Fruit fly (Drosophila melanogaster) whole organism, embryonic: ENCODE measurements around the gene Mgat4b.

Source experiments
- Ada2b ChIP-seq: fragments of 200-800 bp; sonication (Bioruptor generic); IDR thresholded peaks from 2 replicates; pipeline ENCODE4 v1.3.6; 2022; ENCODE audit warnings: missing biosample characterization, missing genetic modification characterization
- CG10431 ChIP-seq: fragments of 200-800 bp; sonication (Bioruptor generic); optimal IDR thresholded peaks from 3 replicates; lab custom pipeline; 2018; ENCODE audit warnings: missing biosample characterization, mild to moderate bottlenecking, missing genetic modification characterization
- CG10543 ChIP-seq: fragments of 200-800 bp; sonication (Bioruptor generic); optimal IDR thresholded peaks from 3 replicates; lab custom pipeline; 2017; ENCODE audit warnings: missing biosample characterization, mild to moderate bottlenecking, missing genetic modification characterization, moderate library complexity
- CG11085 ChIP-seq: fragments of 200-800 bp; sonication (Bioruptor generic); IDR thresholded peaks from 2 replicates; pipeline ENCODE4 v1.3.6; 2022; ENCODE audit warnings: missing biosample characterization, missing genetic modification characterization
- CG12299 ChIP-seq: fragments of 200-800 bp; sonication (Bioruptor generic); optimal IDR thresholded peaks from 2 replicates; lab custom pipeline; 2018; ENCODE audit warnings: missing biosample characterization, mild to moderate bottlenecking, missing genetic modification characterization
- CG13123 ChIP-seq: fragments of 200-800 bp; sonication (Bioruptor generic); optimal IDR thresholded peaks from 2 replicates; lab custom pipeline; 2016; ENCODE audit warnings: missing biosample characterization, missing genetic modification characterization
- CG13775 ChIP-seq: fragments of 200-800 bp; sonication (Bioruptor generic); optimal IDR thresholded peaks from 3 replicates; lab custom pipeline; 2017; ENCODE audit warnings: missing biosample characterization, mild to moderate bottlenecking, missing genetic modification characterization
- CG13894 ChIP-seq: fragments of 200-800 bp; sonication (Bioruptor generic); optimal IDR thresholded peaks from 3 replicates; lab custom pipeline; 2018; ENCODE audit warnings: missing biosample characterization, mild to moderate bottlenecking, missing genetic modification characterization, moderate library complexity
- CG1832 ChIP-seq: fragments of 200-800 bp; sonication (Bioruptor generic); optimal IDR thresholded peaks from 2 replicates; lab custom pipeline; 2017; ENCODE audit warnings: missing biosample characterization, mild to moderate bottlenecking, missing genetic modification characterization, inconsistent platforms
- CG3847 ChIP-seq: fragments of 200-800 bp; sonication (Bioruptor generic); IDR thresholded peaks from 2 replicates; pipeline ENCODE4 v1.3.6; 2022; ENCODE audit warnings: missing biosample characterization, missing genetic modification characterization
- CG7745 ChIP-seq: fragments of 200-800 bp; sonication (Bioruptor generic); optimal IDR thresholded peaks from 2 replicates; lab custom pipeline; 2018; ENCODE audit warnings: missing biosample characterization, mild to moderate bottlenecking, missing genetic modification characterization, moderate library complexity
- CG7987 ChIP-seq: fragments of 200-800 bp; sonication (Bioruptor generic); optimal IDR thresholded peaks from 2 replicates; lab custom pipeline; 2018; ENCODE audit warnings: missing biosample characterization, mild to moderate bottlenecking, missing genetic modification characterization, moderate library complexity
- CrebB ChIP-seq: fragments of 200-800 bp; sonication (Bioruptor generic); optimal IDR thresholded peaks from 3 replicates; lab custom pipeline; 2018; ENCODE audit warnings: missing biosample characterization, mild to moderate bottlenecking, missing genetic modification characterization
- D ChIP-seq, 2 experiments: fragments of 200-800 bp in 1 of 2; fragments of >200 bp in 1 of 2; sonication (Bioruptor generic) in 1 of 2; optimal IDR thresholded peaks; 2 replicates in 1 of 2; 3 replicates in 1 of 2; lab custom pipeline; 2017; ENCODE audit warnings: mild to moderate bottlenecking in 1 of 2, missing biosample characterization in 1 of 2, missing genetic modification characterization in 1 of 2, missing genetic modification reagents in 1 of 2
- Deaf1 ChIP-seq: fragments of 200-800 bp; optimal IDR thresholded peaks from 3 replicates; lab custom pipeline; 2019; ENCODE audit warnings: missing biosample characterization, mild to moderate bottlenecking, missing genetic modification characterization, moderate library complexity
- Doc2 ChIP-seq: fragments of 200-800 bp; sonication (Bioruptor generic); IDR thresholded peaks from 2 replicates; pipeline ENCODE4 v1.3.6; 2022; ENCODE audit warnings: missing biosample characterization, missing genetic modification characterization
- Drgx ChIP-seq: fragments of 200-800 bp; sonication (Bioruptor generic); IDR thresholded peaks from 2 replicates; pipeline ENCODE4 v1.3.6; 2022; ENCODE audit warnings: missing biosample characterization, missing genetic modification characterization
- E2f1 ChIP-seq: fragments of 200-800 bp; sonication (Bioruptor generic); IDR thresholded peaks from 2 replicates; pipeline ENCODE4 v1.3.6; 2022; ENCODE audit warnings: missing biosample characterization, missing genetic modification characterization
- Ets65A ChIP-seq: fragments of 200-800 bp; sonication (Bioruptor generic); peaks from one replicate; lab custom pipeline; 2016; ENCODE audit warnings: missing biosample characterization, missing genetic modification characterization
- GATAe ChIP-seq: fragments of 200-800 bp; sonication (Bioruptor generic); conservative IDR thresholded peaks from 2 replicates; pipeline ENCODE4 v1.3.6; 2022; ENCODE audit warnings: missing biosample characterization, missing genetic modification characterization
- H15 ChIP-seq: fragments of 200-800 bp; sonication (Bioruptor generic); IDR thresholded peaks from 3 replicates; pipeline ENCODE4 v1.3.6; 2022; ENCODE audit warnings: missing biosample characterization, missing genetic modification characterization
- HLH54F ChIP-seq: fragments of 200-800 bp; sonication (Bioruptor generic); optimal IDR thresholded peaks from 3 replicates; lab custom pipeline; 2016; ENCODE audit warnings: missing biosample characterization, missing genetic modification characterization
- HLHmδ ChIP-seq: fragments of 200-800 bp; sonication (Bioruptor generic); optimal IDR thresholded peaks from 2 replicates; lab custom pipeline; 2018; ENCODE audit warnings: missing biosample characterization, mild to moderate bottlenecking, missing genetic modification characterization, moderate library complexity
- MTF-1 ChIP-seq: fragments of 200-800 bp; sonication (Bioruptor generic); optimal IDR thresholded peaks from 2 replicates; lab custom pipeline; 2018; ENCODE audit warnings: missing biosample characterization, mild to moderate bottlenecking, missing genetic modification characterization, borderline replicate concordance
- Mad ChIP-seq: fragments of 200-800 bp; sonication (Bioruptor generic); optimal IDR thresholded peaks from 2 replicates; lab custom pipeline; 2016; ENCODE audit warnings: missing biosample characterization, missing genetic modification characterization
- Sox102F ChIP-seq: fragments of 200-800 bp; sonication (Bioruptor generic); optimal IDR thresholded peaks from 2 replicates; lab custom pipeline; 2018; ENCODE audit warnings: missing biosample characterization, mild to moderate bottlenecking, missing genetic modification characterization, moderate library complexity
- Ssrp ChIP-seq: fragments of 200-800 bp; sonication (Bioruptor generic); optimal IDR thresholded peaks from 2 replicates; lab custom pipeline; 2018; ENCODE audit warnings: missing biosample characterization, mild to moderate bottlenecking, missing genetic modification characterization, moderate library complexity
- ash1 ChIP-seq: fragments of 200-800 bp; sonication (Bioruptor generic); optimal IDR thresholded peaks from 2 replicates; lab custom pipeline; 2018; ENCODE audit warnings: missing biosample characterization, mild to moderate bottlenecking, missing genetic modification characterization
- bab2 ChIP-seq: fragments of 200-800 bp; sonication (Bioruptor generic); optimal IDR thresholded peaks from 2 replicates; lab custom pipeline; 2016; ENCODE audit warnings: missing biosample characterization, missing genetic modification characterization
- chif ChIP-seq, 2 experiments: fragments of 200-800 bp; sonication (Bioruptor generic); optimal IDR thresholded peaks; 3 replicates each; lab custom pipeline; 2016; ENCODE audit warnings: missing biosample characterization in 2 of 2, missing genetic modification characterization in 2 of 2
- cwo ChIP-seq: fragments of 200-800 bp; sonication (Bioruptor generic); optimal IDR thresholded peaks from 3 replicates; lab custom pipeline; 2017; ENCODE audit warnings: missing biosample characterization, missing genetic modification characterization, mild to moderate bottlenecking, moderate library complexity, missing genetic modification reagents
- dysf ChIP-seq: fragments of 200-800 bp; sonication (Bioruptor generic); IDR thresholded peaks from 3 replicates; pipeline ENCODE4 v1.3.6; 2022; ENCODE audit warnings: missing biosample characterization, missing genetic modification characterization
- emc ChIP-seq: fragments of 200-800 bp; sonication (Bioruptor generic); optimal IDR thresholded peaks from 2 replicates; lab custom pipeline; 2016; ENCODE audit warnings: missing biosample characterization, missing genetic modification characterization
- exex ChIP-seq: fragments of 200-800 bp; sonication (Bioruptor generic); optimal IDR thresholded peaks from 4 replicates; lab custom pipeline; 2018; ENCODE audit warnings: missing biosample characterization, mild to moderate bottlenecking, missing genetic modification characterization, moderate library complexity
- eyg ChIP-seq: fragments of 200-800 bp; sonication (Bioruptor generic); optimal IDR thresholded peaks from 3 replicates; lab custom pipeline; 2016; ENCODE audit warnings: missing biosample characterization, missing genetic modification characterization
- fd3F ChIP-seq: fragments of 200-800 bp; sonication (Bioruptor generic); optimal IDR thresholded peaks from 2 replicates; lab custom pipeline; 2018; ENCODE audit warnings: missing biosample characterization, mild to moderate bottlenecking, missing genetic modification characterization, moderate library complexity
- pan ChIP-seq, 4 experiments: fragments of >200 bp in 3 of 4; fragments of 200-800 bp in 1 of 4; sonication (Bioruptor generic) in 1 of 4; optimal IDR thresholded peaks in 3 of 4; IDR thresholded peaks in 1 of 4; 2 replicates each; pipeline versions ENCODE4 v1.3.6 to Lab custom; 2017 to 2022; ENCODE audit warnings: missing biosample characterization in 2 of 4, missing genetic modification characterization in 2 of 4, mixed read lengths in 1 of 4
- pros ChIP-seq: fragments of 200-800 bp; sonication (Bioruptor generic); optimal IDR thresholded peaks from 3 replicates; lab custom pipeline; 2019; ENCODE audit warnings: missing biosample characterization, mild to moderate bottlenecking, missing genetic modification characterization, moderate library complexity
- ranshi ChIP-seq: fragments of 200-800 bp; sonication (Bioruptor generic); IDR thresholded peaks from 2 replicates; pipeline ENCODE4 v1.3.6; 2022; ENCODE audit warnings: missing biosample characterization, missing genetic modification characterization
- run ChIP-seq: fragments of 200-800 bp; sonication (Bioruptor generic); optimal IDR thresholded peaks from 3 replicates; lab custom pipeline; 2018; ENCODE audit warnings: missing biosample characterization, mild to moderate bottlenecking, missing genetic modification characterization
- sim ChIP-seq: fragments of 200-800 bp; sonication (Bioruptor generic); IDR thresholded peaks from 2 replicates; pipeline ENCODE4 v1.3.6; 2022; ENCODE audit warnings: missing biosample characterization, missing genetic modification characterization
- slbo ChIP-seq: fragments of 200-800 bp; sonication (Bioruptor generic); IDR thresholded peaks from 2 replicates; pipeline ENCODE4 v1.3.6; 2022; ENCODE audit warnings: missing biosample characterization, missing genetic modification characterization
- tgo ChIP-seq: fragments of 200-800 bp; sonication (Bioruptor generic); IDR thresholded peaks from 3 replicates; pipeline ENCODE4 v1.3.6; 2022; ENCODE audit warnings: missing biosample characterization, missing genetic modification characterization
- tin ChIP-seq: fragments of 200-800 bp; sonication (Bioruptor generic); optimal IDR thresholded peaks from 3 replicates; lab custom pipeline; 2016; ENCODE audit warnings: missing biosample characterization, missing genetic modification characterization
- tna ChIP-seq: fragments of 200-800 bp; sonication (Bioruptor generic); IDR thresholded peaks from 2 replicates; pipeline ENCODE4 v1.3.6; 2022; ENCODE audit warnings: missing biosample characterization, missing genetic modification characterization; ENCODE audit not compliant: partially characterized antibody
- toy ChIP-seq: fragments of 200-800 bp; sonication (Bioruptor generic); IDR thresholded peaks from 2 replicates; pipeline ENCODE4 v1.3.6; 2022; ENCODE audit warnings: missing biosample characterization, missing genetic modification characterization
- usp ChIP-seq: fragments of >200 bp; optimal IDR thresholded peaks from 2 replicates; lab custom pipeline; 2017; ENCODE audit warnings: missing biosample characterization, missing genetic modification characterization
- wor ChIP-seq: fragments of 200-800 bp; sonication (Bioruptor generic); IDR thresholded peaks from 2 replicates; pipeline ENCODE4 v1.3.6; 2022; ENCODE audit warnings: missing biosample characterization, missing genetic modification characterization

The Mgat4b gene

dm6 chr3L:14759097-14759795 lies 9.8 kb downstream of the Mgat4b start (continued):
- TF ChIP-seq slbo (GFP tag; lab: Robert Waterston, UW) (peak; percentile 100), toy (GFP tag; lab: Robert Waterston, UW) (peak; percentile 99), Ada2b (peak; percentile 99), cwo (GFP tag; lab: Kevin White, UChicago) (peak; percentile 100), ash1 (peak; percentile 95), pros (peak; percentile 99), E2f1 (GFP tag; lab: Robert Waterston, UW) (peak; percentile 100), CG10431 (GFP tag; lab: Kevin White, UChicago) (peak; percentile 99), Deaf1 (tag; lab: Kevin White, UChicago) (peak; percentile 94), usp (no peak), Drgx (GFP tag; lab: Robert Waterston, UW) (peak; percentile 100), CrebB (tag; lab: Kevin White, UChicago) (peak; percentile 99), CG1832 (GFP tag; lab: Kevin White, UChicago) (peak; percentile 11), emc (GFP tag; lab: Kevin White, UChicago) (peak; percentile 99), tna (GFP tag; lab: Robert Waterston, UW) (peak; percentile 61), HLHmδ (peak; percentile 70), chif (GFP tag; optimal IDR thresholded peaks at IDR 0.05; lab: Kevin White, UChicago) (peak; percentile 99), tin (GFP tag; lab: Kevin White, UChicago) (peak; percentile 100), GATAe (GFP tag; lab: Robert Waterston, UW) (peak; percentile 99), dysf (GFP tag; lab: Robert Waterston, UW) (peak; percentile 100), CG13123 (GFP tag; lab: Kevin White, UChicago) (peak; percentile 98), CG3847 (GFP tag; lab: Robert Waterston, UW) (peak; percentile 100), run (tag; lab: Kevin White, UChicago) (peak; percentile 100), CG7987 (GFP tag; lab: Kevin White, UChicago) (peak; percentile 98), eyg (peak; percentile 98), HLH54F (GFP tag; lab: Kevin White, UChicago) (peak; percentile 99), Ssrp (tag; lab: Kevin White, UChicago) (peak; percentile 100), wor (GFP tag; lab: Robert Waterston, UW) (peak; percentile 100), Mad (GFP tag; lab: Kevin White, UChicago) (peak; percentile 99), exex (tag; lab: Kevin White, UChicago) (peak; percentile 99), MTF-1 (peak; percentile 98), Ets65A (peak; percentile 100), Sox102F (peak; percentile 100), Doc2 (peak; percentile 99), sim (peak; percentile 98), CG11085 (GFP tag; lab: Robert Waterston, UW) (peak; percentile 99), fd3F (peak; percentile 100), pan (optimal IDR thresholded peaks at IDR 0.05; lab: Kevin White, UChicago) (no peak), pan (GFP tag; optimal IDR thresholded peaks at IDR 0.05 in 1 of 2, IDR thresholded peaks at IDR 0.05 in 1 of 2) (peak in 1 of 2 experiments; percentile 99), CG7745 (tag; lab: Kevin White, UChicago) (peak; percentile 87), ranshi (GFP tag; lab: Robert Waterston, UW) (peak; percentile 99), bab2 (GFP tag; lab: Kevin White, UChicago) (peak; percentile 99), CG13894 (tag; lab: Kevin White, UChicago) (peak; percentile 99), D (optimal IDR thresholded peaks at IDR 0.05; lab: Kevin White, UChicago) (no peak), D (GFP tag; optimal IDR thresholded peaks at IDR 0.05; lab: Kevin White, UChicago) (peak; percentile 100), CG12299 (tag; lab: Kevin White, UChicago) (peak; percentile 100), H15 (peak; percentile 99), CG10543 (GFP tag; lab: Kevin White, UChicago) (peak; percentile 100), CG13775 (GFP tag; lab: Kevin White, UChicago) (peak; percentile 100), tgo (peak; percentile 100)
